Worm (Caenorhabditis elegans) whole organism, midembryonic: ENCODE measurements around the gene Y59E1A.4.

Experiments used
- T22C8.4 ChIP-seq: fragments of 200-800 bp; sonication (Bioruptor generic); IDR thresholded peaks from 2 replicates; pipeline ENCODE4 v1.3.6; 2022; ENCODE audit warnings: missing genetic modification characterization, missing compliant biosample characterization
- cog-1 ChIP-seq: sonication (generic microtip); optimal IDR thresholded peaks from 2 replicates; lab custom pipeline; 2016; ENCODE audit warnings: missing genetic modification characterization, missing compliant biosample characterization
- flt-1 ChIP-seq: fragments of 200-800 bp; sonication (Bioruptor generic); IDR thresholded peaks from 2 replicates; pipeline ENCODE4 v1.3.6; 2022; ENCODE audit warnings: missing genetic modification characterization, missing compliant biosample characterization
- klf-2 ChIP-seq: fragments of 200-800 bp; sonication (Bioruptor generic); conservative IDR thresholded peaks from 2 replicates; pipeline ENCODE4 v1.3.6; 2022; ENCODE audit warnings: missing genetic modification reagents, missing genetic modification characterization, missing compliant biosample characterization
- med-1 ChIP-seq: sonication (generic microtip); optimal IDR thresholded peaks from 2 replicates; lab custom pipeline; 2017; ENCODE audit warnings: missing genetic modification characterization, mild to moderate bottlenecking, missing compliant biosample characterization, antibody characterized with exemption, missing genetic modification reagents; ENCODE audit not compliant: insufficient read depth
- ref-1 ChIP-seq: fragments of 200-800 bp; sonication (Bioruptor generic); conservative IDR thresholded peaks from 2 replicates; pipeline ENCODE4 v1.3.6; 2022; ENCODE audit warnings: missing genetic modification reagents, missing genetic modification characterization, missing compliant biosample characterization
- ztf-23 ChIP-seq: fragments of 200-800 bp; sonication (Bioruptor generic); IDR thresholded peaks from 2 replicates; pipeline ENCODE4 v1.3.6; 2022; ENCODE audit warnings: missing genetic modification reagents, missing genetic modification characterization, missing compliant biosample characterization

DNA sequence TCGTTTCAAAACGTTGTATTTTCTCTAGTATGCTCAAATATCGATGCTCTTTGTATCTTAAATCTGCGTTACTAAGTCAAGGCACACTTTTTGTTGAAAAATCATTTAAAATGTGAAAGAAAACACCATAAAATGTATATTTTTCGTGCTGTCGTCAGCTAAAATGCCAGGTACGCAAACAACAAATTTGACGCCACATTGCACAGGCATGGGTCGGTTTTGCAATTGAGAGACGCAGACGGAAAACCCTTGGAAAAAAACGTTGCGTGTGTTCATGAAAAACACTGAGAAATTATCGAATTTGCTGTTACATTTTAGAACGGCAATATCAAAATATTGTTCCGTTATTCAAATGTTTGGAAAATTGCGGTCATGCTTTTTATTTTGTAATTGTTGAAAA, 25.0 kb upstream of the Y59E1A.4 start:
- TF ChIP-seq klf-2 (GFP tag; lab: Robert Waterston, UW) = no peak
- no peak for TF ChIP-seq T22C8.4 (GFP tag; lab: Robert Waterston, UW)
- TF ChIP-seq flt-1 = no peak
- no peak for TF ChIP-seq cog-1 (tag; lab: Kevin White, UChicago)
- TF ChIP-seq med-1 (GFP tag; lab: Kevin White, UChicago) = no peak
- TF ChIP-seq ztf-23 (GFP tag; lab: Robert Waterston, UW) = no peak
- TF ChIP-seq ref-1 (GFP tag; lab: Robert Waterston, UW) = no peak
